Worm (Caenorhabditis elegans) whole organism, L1 larva: ENCODE measurements around the gene hic-1.
A peak's percentile ranks its signal among the peaks of the same experiment; 100 is the strongest.

Source experiments
- ceh-82 ChIP-seq, 3 experiments: fragments of 150-350 bp in 1 of 3; sonication (generic microtip) in 2 of 3; optimal IDR thresholded peaks; 2 replicates each; lab custom pipeline; 2014 to 2017; ENCODE audit warnings: missing biosample characterization in 3 of 3, missing genetic modification characterization in 3 of 3
- ces-1 ChIP-seq: fragments of 150-350 bp; optimal IDR thresholded peaks from 2 replicates; lab custom pipeline; 2014; ENCODE audit warnings: missing biosample characterization, missing genetic modification reagents, missing genetic modification characterization
- fos-1 ChIP-seq: fragments of 150-350 bp; optimal IDR thresholded peaks from 2 replicates; lab custom pipeline; 2014; ENCODE audit warnings: missing biosample characterization, missing genetic modification characterization
- hpl-2 ChIP-seq: fragments of 150-350 bp; optimal IDR thresholded peaks from 2 replicates; lab custom pipeline; 2014; ENCODE audit warnings: missing biosample characterization, missing genetic modification reagents, missing genetic modification characterization
- lsy-2 ChIP-seq, 2 experiments: fragments of 150-350 bp; optimal IDR thresholded peaks; 2 replicates each; lab custom pipeline; 2014; ENCODE audit warnings: missing biosample characterization in 2 of 2, missing genetic modification characterization in 2 of 2
- mep-1 ChIP-seq: fragments of 150-350 bp; optimal IDR thresholded peaks from 2 replicates; lab custom pipeline; 2014; ENCODE audit warnings: missing biosample characterization, missing genetic modification characterization
- nhr-28 ChIP-seq: fragments of 150-350 bp; optimal IDR thresholded peaks from 2 replicates; lab custom pipeline; 2014; ENCODE audit warnings: missing biosample characterization, missing genetic modification characterization
- skn-1 ChIP-seq: fragments of 150-350 bp; optimal IDR thresholded peaks from 2 replicates; lab custom pipeline; 2014; ENCODE audit warnings: missing biosample characterization, missing genetic modification characterization
- unc-86 ChIP-seq: sonication (generic microtip); optimal IDR thresholded peaks from 2 replicates; lab custom pipeline; 2016; ENCODE audit warnings: missing genetic modification characterization, missing compliant biosample characterization
- ztf-4 ChIP-seq: fragments of 150-350 bp; optimal IDR thresholded peaks from 2 replicates; lab custom pipeline; 2014; ENCODE audit warnings: missing biosample characterization, missing genetic modification characterization

ce11 chrX:6638985-6639573, 40.4 kb upstream of the hic-1 start:
- TF ChIP-seq skn-1 (no peak), ces-1 (GFP tag; lab: Kevin White, UChicago) (no peak), ceh-82 (tag; optimal IDR thresholded peaks at IDR 0.05; lab: Kevin White, UChicago) (no peak), hpl-2 (GFP tag; lab: Kevin White, UChicago) (no peak), unc-86 (tag; lab: Kevin White, UChicago) (no peak), nhr-28 (tag; lab: Kevin White, UChicago) (no peak), mep-1 (no peak), ztf-4 (tag; lab: Kevin White, UChicago) (no peak), fos-1 (no peak), lsy-2 (tag; optimal IDR thresholded peaks at IDR 0.05; lab: Kevin White, UChicago) (peak in 1 of 2 experiments; percentile 4)
